Fruit fly (Drosophila melanogaster) whole organism, prepupa: ENCODE measurements around the gene CG31826.

Experiments used
- CG16779 ChIP-seq: fragments of 200-800 bp; sonication (Bioruptor generic); optimal IDR thresholded peaks from 3 replicates; lab custom pipeline; 2017; ENCODE audit warnings: missing biosample characterization, mild to moderate bottlenecking, missing genetic modification characterization
- CG4318 ChIP-seq: fragments of 200-800 bp; sonication (Bioruptor generic); optimal IDR thresholded peaks from 3 replicates; lab custom pipeline; 2017; ENCODE audit warnings: missing biosample characterization, mild to moderate bottlenecking, missing genetic modification characterization
- CG6276 ChIP-seq: fragments of 200-800 bp; sonication (Bioruptor generic); optimal IDR thresholded peaks from 2 replicates; lab custom pipeline; 2017; ENCODE audit warnings: missing biosample characterization, mild to moderate bottlenecking, missing genetic modification characterization
- ss ChIP-seq, 2 experiments: fragments of 200-800 bp; sonication (Bioruptor generic); optimal IDR thresholded peaks; 2 replicates in 1 of 2; 3 replicates in 1 of 2; lab custom pipeline; 2017 to 2018; ENCODE audit warnings: mild to moderate bottlenecking in 2 of 2, missing biosample characterization in 2 of 2, missing genetic modification characterization in 2 of 2, moderate library complexity in 1 of 2

DNA sequence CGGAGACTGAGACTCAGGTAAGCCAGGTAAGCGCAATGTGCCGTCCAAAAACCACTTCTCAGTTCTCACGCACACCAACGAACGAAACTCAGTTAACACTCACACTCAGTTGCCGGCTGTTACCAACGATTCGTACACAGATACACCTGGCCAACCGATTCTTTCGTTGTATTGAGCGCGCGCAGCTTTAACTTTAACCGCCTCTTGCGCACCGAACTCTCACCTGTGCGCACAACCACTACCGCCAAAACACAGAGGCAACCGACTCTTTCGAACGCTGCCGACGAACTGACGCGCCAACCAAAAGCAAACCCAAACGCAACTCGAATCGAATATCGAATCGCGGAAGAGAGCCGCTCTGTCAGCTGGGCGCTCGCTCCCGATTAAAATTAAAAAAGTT lies 10.4 kb downstream of the CG31826 start, which contains the start of gene Gli:
- TF ChIP-seq ss (GFP tag; optimal IDR thresholded peaks at IDR 0.05; lab: Kevin White, UChicago) (no peak), CG4318 (GFP tag; lab: Kevin White, UChicago) (no peak), CG6276 (no peak), CG16779 (no peak)
